Fruit fly (Drosophila melanogaster): ENCODE data around the gene Spindly.

DNA sequence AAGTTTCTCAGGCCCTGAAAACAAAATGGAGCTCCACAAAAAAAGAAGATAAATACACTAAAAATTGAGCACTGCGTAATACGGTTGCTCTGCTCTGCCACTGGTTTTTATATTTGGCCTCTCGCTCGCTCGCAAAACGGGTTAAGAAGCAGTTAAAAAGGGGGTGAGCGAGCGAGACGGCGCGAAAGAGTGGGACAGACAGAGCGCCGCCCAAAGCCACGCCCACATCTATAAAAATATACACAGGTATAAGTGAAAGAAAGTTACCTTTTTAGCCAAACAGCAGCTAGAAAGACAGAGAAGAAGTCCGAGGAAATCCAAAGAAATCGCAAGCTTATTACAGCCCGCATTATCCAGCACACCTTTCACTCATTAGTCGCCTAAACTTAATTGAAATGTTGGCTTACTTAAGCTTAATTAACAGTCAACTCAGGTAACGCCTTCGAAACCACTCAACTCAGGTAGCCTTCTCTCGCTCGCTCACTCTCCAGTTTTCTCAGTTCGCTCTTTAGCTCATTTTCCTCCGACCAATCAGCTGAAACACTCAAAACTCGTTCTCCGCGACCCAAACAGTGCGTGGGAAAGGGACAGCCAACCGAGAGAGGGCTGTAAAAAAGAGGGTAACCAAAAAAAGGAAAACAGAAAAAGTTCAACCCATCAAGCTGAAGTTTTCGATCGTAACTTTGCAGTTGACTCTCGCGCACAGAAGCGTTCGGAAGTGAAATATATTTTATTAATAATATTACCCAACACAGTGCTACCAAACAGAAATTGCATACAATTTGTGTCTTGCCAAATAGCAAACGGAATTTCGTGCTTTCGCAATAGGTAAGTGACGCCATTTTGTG lies 8.7 kb upstream of the Spindly start, which contains the start of gene drm:
- TF ChIP-seq pan (optimal IDR thresholded peaks at IDR 0.05): no peak
- no peak for TF ChIP-seq Hnf4 (GFP tag; optimal IDR thresholded peaks at IDR 0.05)
- TF ChIP-seq Abd-B (GFP tag; optimal IDR thresholded peaks at IDR 0.05): no peak
- TF ChIP-seq dsf (GFP tag; optimal IDR thresholded peaks at IDR 0.05; ENCODE audit: borderline replicate concordance): no peak
- TF ChIP-seq tai (GFP tag; optimal IDR thresholded peaks at IDR 0.05): no peak
- TF ChIP-seq dmrt93B (GFP tag; optimal IDR thresholded peaks at IDR 0.05): no peak
- TF ChIP-seq dl (GFP tag; optimal IDR thresholded peaks at IDR 0.05; ENCODE audit: insufficient read depth in 1 of 2, partially characterized antibody in 2 of 2): peak in 1 of 2 experiments; percentile 38
- no peak for TF ChIP-seq h (GFP tag; optimal IDR thresholded peaks at IDR 0.05)

All from whole organism, wandering third instar larva.